Worm (Caenorhabditis elegans): ENCODE results near the gene Y26G10.4.

ce11 chrV:17664367-17664766, 34.6 kb downstream of the Y26G10.4 start:
- TF ChIP-seq egl-27 (tag; optimal IDR thresholded peaks at IDR 0.05) (no peak), ama-1 (optimal IDR thresholded peaks at IDR 0.05) (no peak), ceh-16 (tag; optimal IDR thresholded peaks at IDR 0.05) (no peak), ztf-11 (tag; optimal IDR thresholded peaks at IDR 0.05) (no peak), nhr-11 (tag; optimal IDR thresholded peaks at IDR 0.05) (no peak), elt-1 (tag; optimal IDR thresholded peaks at IDR 0.05) (no peak), mab-5 (tag; optimal IDR thresholded peaks at IDR 0.05) (no peak), F13H6.1 (tag; optimal IDR thresholded peaks at IDR 0.05) (no peak), ZK546.5 (tag; optimal IDR thresholded peaks at IDR 0.05) (no peak), Y55F3AM.14 (GFP tag; optimal IDR thresholded peaks at IDR 0.05) (no peak), lsy-2 (tag; optimal IDR thresholded peaks at IDR 0.05) (no peak), unc-62 (GFP tag; optimal IDR thresholded peaks at IDR 0.05) (no peak), lin-39 (tag; optimal IDR thresholded peaks at IDR 0.05) (no peak), aly-2 (tag; optimal IDR thresholded peaks at IDR 0.05) (no peak)
